Worm (Caenorhabditis elegans): ENCODE measurements around the gene K06H7.8.

K06H7.8 gene

DNA sequence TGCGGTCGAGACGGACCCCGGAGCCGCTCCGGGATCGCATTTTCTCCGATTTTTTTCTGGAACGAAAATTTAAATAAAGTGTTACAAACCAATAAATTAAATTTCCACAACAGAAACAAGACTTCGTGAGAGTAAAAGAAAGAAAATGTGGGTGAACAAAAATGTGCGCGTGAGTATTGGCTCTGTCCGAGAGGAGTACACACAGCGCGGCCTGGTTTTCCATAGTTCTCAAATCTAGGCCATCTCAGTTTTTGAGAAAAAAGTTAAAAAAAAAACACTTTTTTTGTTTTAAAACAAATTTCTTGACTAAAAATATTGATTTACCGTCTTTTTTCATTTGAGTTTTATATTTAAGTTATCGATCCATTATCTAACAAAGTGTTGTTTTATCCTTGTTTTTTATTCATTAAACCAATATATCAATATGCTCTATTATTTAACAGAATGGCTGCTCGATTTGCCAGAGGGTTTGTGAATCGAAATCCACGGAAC lies 46.6 kb upstream of the K06H7.8 start, which contains the start of the genes C14B9.8 and mrpl-18 (continued):
- TF ChIP-seq fos-1 (tag; optimal IDR thresholded peaks at IDR 0.05) (no peak), egl-27 (tag; optimal IDR thresholded peaks at IDR 0.05) (no peak), nhr-84 (tag; optimal IDR thresholded peaks at IDR 0.05) (no peak), nhr-237 (tag; optimal IDR thresholded peaks at IDR 0.05) (no peak), sup-37 (GFP tag; optimal IDR thresholded peaks at IDR 0.05) (no peak), ztf-4 (tag; optimal IDR thresholded peaks at IDR 0.05) (no peak), nhr-71 (tag; optimal IDR thresholded peaks at IDR 0.05) (peak; percentile 87), nhr-77 (tag; optimal IDR thresholded peaks at IDR 0.05) (no peak), lin-35 (GFP tag; optimal IDR thresholded peaks at IDR 0.05) (peak; percentile 47 to 68), rnt-1 (tag; optimal IDR thresholded peaks at IDR 0.05) (peak; percentile 99), ceh-63 (GFP tag; optimal IDR thresholded peaks at IDR 0.05) (no peak), snu-23 (GFP tag; optimal IDR thresholded peaks at IDR 0.05) (peak; percentile 73), ztf-11 (tag; optimal IDR thresholded peaks at IDR 0.05) (peak in 1 of 2 experiments; percentile 89), ama-1 (optimal IDR thresholded peaks at IDR 0.05) (no peak), hlh-4 (tag; optimal IDR thresholded peaks at IDR 0.05) (no peak), aha-1 (tag; optimal IDR thresholded peaks at IDR 0.05) (no peak), nhr-28 (tag; optimal IDR thresholded peaks at IDR 0.05) (no peak), pqm-1 (tag; optimal IDR thresholded peaks at IDR 0.05) (no peak), tbx-2 (tag; optimal IDR thresholded peaks at IDR 0.05) (peak; percentile 83), dsc-1 (tag; optimal IDR thresholded peaks at IDR 0.05) (peak; percentile 85), unc-62 (GFP tag; optimal IDR thresholded peaks at IDR 0.05) (no peak), mab-9 (GFP tag; IDR thresholded peaks at IDR 0.05) (peak; percentile 64; the same call in 1 of the 2 replicates), nhr-47 (tag; optimal IDR thresholded peaks at IDR 0.05) (peak; percentile 88), nhr-20 (tag; optimal IDR thresholded peaks at IDR 0.05) (peak; percentile 67), C04F5.9 (tag; optimal IDR thresholded peaks at IDR 0.05) (peak; percentile 78), efl-3 (GFP tag; optimal IDR thresholded peaks at IDR 0.05) (no peak), nhr-19 (GFP tag; conservative IDR thresholded peaks at IDR 0.05) (peak; percentile 70), Y116A8C.19 (tag; optimal IDR thresholded peaks at IDR 0.05; ENCODE audit: borderline replicate concordance) (peak; percentile 63), xbp-1 (tag; optimal IDR thresholded peaks at IDR 0.05) (peak; percentile 80), unc-86 (tag; optimal IDR thresholded peaks at IDR 0.05) (peak; percentile 57), nhr-85 (tag) (peak; percentile 87), lin-14 (GFP tag; optimal IDR thresholded peaks at IDR 0.05) (peak; percentile 62), ceh-82 (tag; optimal IDR thresholded peaks at IDR 0.05) (peak; percentile 26 to 72 (median 37)), sptf-1 (tag; optimal IDR thresholded peaks at IDR 0.05) (no peak), ceh-88 (GFP tag; IDR thresholded peaks at IDR 0.05) (peak; percentile 18; the same call in 1 of the 2 replicates), sox-4 (tag; optimal IDR thresholded peaks at IDR 0.05) (peak; percentile 78), unc-30 (tag; optimal IDR thresholded peaks at IDR 0.05) (no peak), lin-39 (tag; optimal IDR thresholded peaks at IDR 0.05) (peak; percentile 54), jun-1 (tag; optimal IDR thresholded peaks at IDR 0.05) (no peak), isw-1 (GFP tag; IDR thresholded peaks at IDR 0.05) (peak; percentile 66), pax-3 (tag; optimal IDR thresholded peaks at IDR 0.05) (peak; percentile 70)

DNA sequence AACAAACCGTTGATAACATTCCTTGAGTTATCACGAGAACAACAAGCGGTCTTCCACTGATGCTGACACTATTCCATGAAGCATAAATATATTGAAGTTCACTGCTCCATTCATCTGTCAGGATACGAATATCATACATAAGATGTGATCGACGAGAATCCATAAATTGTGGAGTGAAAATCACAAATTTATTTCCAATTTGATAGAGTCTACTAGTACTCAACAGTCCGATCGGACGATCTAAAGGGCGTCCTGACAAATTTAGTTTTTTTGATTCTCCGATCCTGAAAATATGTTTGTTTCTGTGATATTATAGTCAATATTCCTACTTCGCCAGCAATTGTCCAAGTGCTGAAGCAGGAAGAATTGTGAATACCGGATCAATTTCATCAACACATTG lies 44.2 kb upstream of the K06H7.8 start:
- TF ChIP-seq ama-1 (optimal IDR thresholded peaks at IDR 0.05) (no peak), nhr-11 (tag; optimal IDR thresholded peaks at IDR 0.05) (no peak), fkh-8 (tag; optimal IDR thresholded peaks at IDR 0.05) (no peak), nhr-85 (tag) (no peak), zip-4 (GFP tag; optimal IDR thresholded peaks at IDR 0.05) (no peak), aha-1 (tag; optimal IDR thresholded peaks at IDR 0.05) (no peak), unc-30 (tag; optimal IDR thresholded peaks at IDR 0.05) (no peak), C04F5.9 (tag; optimal IDR thresholded peaks at IDR 0.05) (no peak)
